Worm (Caenorhabditis elegans): ENCODE measurements around the gene gpa-13.

The gpa-13 gene

ce11 chrV:12754839-12755238 is at the start of gene gpa-13:
Gene gpa-13, minus strand, starts transcription at chrV:12754939.
- no peak for TF ChIP-seq cey-2 (tag; optimal IDR thresholded peaks at IDR 0.05; ENCODE audit: borderline replicate concordance, insufficient read depth)
- TF ChIP-seq hlh-30 (tag; optimal IDR thresholded peaks at IDR 0.05; ENCODE audit: insufficient read depth): no peak
- TF ChIP-seq ceh-82 (tag; optimal IDR thresholded peaks at IDR 0.05): no peak
- TF ChIP-seq egl-43 (GFP tag; IDR thresholded peaks at IDR 0.05): no peak
- no peak for TF ChIP-seq lin-29 (GFP tag; IDR thresholded peaks at IDR 0.05)
- no peak for TF ChIP-seq dmd-6 (GFP tag; IDR thresholded peaks at IDR 0.05)
- no peak for TF ChIP-seq arid-1 (GFP tag; conservative IDR thresholded peaks at IDR 0.05)
- no peak for TF ChIP-seq ceh-44 (GFP tag; IDR thresholded peaks at IDR 0.05)
- TF ChIP-seq lim-7 (GFP tag; IDR thresholded peaks at IDR 0.05): no peak
- TF ChIP-seq F49E8.2 (tag; optimal IDR thresholded peaks at IDR 0.05; ENCODE audit: borderline replicate concordance): no peak
- no peak for TF ChIP-seq ceh-62 (tag; optimal IDR thresholded peaks at IDR 0.05)
- no peak for TF ChIP-seq ceh-32 (tag; optimal IDR thresholded peaks at IDR 0.05; ENCODE audit: poor library complexity)
- no peak for TF ChIP-seq ama-1 (optimal IDR thresholded peaks at IDR 0.05)
- no peak for TF ChIP-seq nhr-11 (tag; optimal IDR thresholded peaks at IDR 0.05)
- TF ChIP-seq vab-7 (GFP tag; IDR thresholded peaks at IDR 0.05): no peak
- TF ChIP-seq lin-39 (tag; optimal IDR thresholded peaks at IDR 0.05): no peak
- TF ChIP-seq Y48G9A.11 (GFP tag; IDR thresholded peaks at IDR 0.05): no peak

- TF ChIP-seq Y75B8A.6 (GFP tag; IDR thresholded peaks at IDR 0.05): no peak
- TF ChIP-seq ceh-28 (tag; optimal IDR thresholded peaks at IDR 0.05): no peak
- no peak for TF ChIP-seq F10B5.3 (tag; optimal IDR thresholded peaks at IDR 0.05)
- TF ChIP-seq spr-1 (tag; optimal IDR thresholded peaks at IDR 0.05): no peak
- TF ChIP-seq ama-1 (optimal IDR thresholded peaks at IDR 0.05): no peak
- no peak for TF ChIP-seq F49E8.2 (tag; optimal IDR thresholded peaks at IDR 0.05; ENCODE audit: borderline replicate concordance)
- no peak for TF ChIP-seq rbr-2 (tag; optimal IDR thresholded peaks at IDR 0.05)
- no peak for TF ChIP-seq mdl-1 (tag; optimal IDR thresholded peaks at IDR 0.05)
- TF ChIP-seq Y105C5A.15 (GFP tag; IDR thresholded peaks at IDR 0.05): no peak
- TF ChIP-seq nhr-102 (tag; optimal IDR thresholded peaks at IDR 0.05): no peak
- no peak for TF ChIP-seq mxl-2 (GFP tag; conservative IDR thresholded peaks at IDR 0.05)
Observed at ce11 chrV:12803274-12803673, 48.5 kb upstream of the gpa-13 start, which contains the start of gene srbc-45. Gene srbc-45, plus strand, starts transcription at chrV:12803574.

ce11 chrV:12800171-12800570 is 45.4 kb upstream of the gpa-13 start, which contains the start of gene ugt-3:
Gene ugt-3, minus strand, starts transcription at chrV:12800271.
- TF ChIP-seq zag-1 (tag; optimal IDR thresholded peaks at IDR 0.05) (no peak), ztf-7 (tag; optimal IDR thresholded peaks at IDR 0.05) (no peak), Y48G9A.11 (GFP tag; IDR thresholded peaks at IDR 0.05) (no peak), nhr-237 (tag; optimal IDR thresholded peaks at IDR 0.05) (no peak), R02D3.7 (tag; optimal IDR thresholded peaks at IDR 0.05) (no peak), aha-1 (tag) (no peak), cey-2 (tag; optimal IDR thresholded peaks at IDR 0.05; ENCODE audit: borderline replicate concordance, insufficient read depth) (no peak), pha-4 (GFP tag; IDR thresholded peaks at IDR 0.05) (no peak), pha-4 (tag; optimal IDR thresholded peaks at IDR 0.05) (no peak), ceh-82 (tag; optimal IDR thresholded peaks at IDR 0.05) (no peak), dmd-8 (GFP tag; IDR thresholded peaks at IDR 0.05) (no peak), nhr-48 (tag; optimal IDR thresholded peaks at IDR 0.05) (no peak), unc-130 (GFP tag; optimal IDR thresholded peaks at IDR 0.05) (no peak), Y75B8A.6 (GFP tag; IDR thresholded peaks at IDR 0.05) (no peak), arid-1 (GFP tag; conservative IDR thresholded peaks at IDR 0.05) (no peak), ZK337.2 (GFP tag; IDR thresholded peaks at IDR 0.05) (no peak), zip-11 (GFP tag; IDR thresholded peaks at IDR 0.05) (no peak), hlh-30 (tag; optimal IDR thresholded peaks at IDR 0.05; ENCODE audit: insufficient read depth) (no peak), lin-1 (GFP tag; IDR thresholded peaks at IDR 0.05) (no peak), fkh-10 (GFP tag; optimal IDR thresholded peaks at IDR 0.05) (no peak)
